Fruit fly (Drosophila melanogaster): Measurements from ENCODE around the gene Cpr64Ac.
A peak's percentile ranks its signal among the peaks of the same experiment; 100 is the strongest.

Gene Cpr64Ac

DNA sequence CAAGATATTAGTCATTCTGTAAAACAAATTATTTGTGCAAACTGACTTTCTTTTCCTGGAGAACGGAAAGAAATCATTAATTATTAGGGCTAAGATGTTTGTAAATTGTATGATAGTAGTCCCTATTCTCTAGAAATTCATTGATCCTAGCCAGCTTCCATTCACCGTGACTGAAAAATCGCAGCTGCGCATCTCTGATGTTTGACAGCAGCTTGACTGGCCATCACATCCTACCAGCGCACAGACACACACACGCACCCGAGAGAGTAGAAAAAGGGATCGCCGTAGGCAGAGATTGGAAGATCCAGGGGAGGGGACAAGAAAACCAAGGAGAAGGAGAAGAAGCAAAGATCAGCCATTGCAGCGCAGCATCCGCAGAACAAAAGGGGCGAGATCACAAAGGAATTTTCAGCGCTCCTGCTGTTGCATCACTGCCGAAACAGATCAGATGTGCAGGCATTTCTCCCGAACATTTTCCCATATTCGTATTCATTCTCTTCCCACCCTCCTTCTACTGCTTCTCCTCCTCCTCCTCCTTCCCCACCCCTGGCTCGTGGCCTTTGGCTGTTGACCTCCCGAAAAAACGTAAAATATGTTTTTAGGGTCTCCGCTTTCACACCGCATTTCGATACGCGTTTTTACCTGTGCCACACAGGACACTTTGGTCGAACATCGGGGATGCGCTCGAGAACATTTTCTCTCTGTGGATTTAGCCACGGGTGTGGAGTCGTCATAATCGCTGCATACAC lies 40.3 kb upstream of the Cpr64Ac start (continued):
- TF ChIP-seq Abd-B (GFP tag; optimal IDR thresholded peaks at IDR 0.05) (no peak), Jra (GFP tag; optimal IDR thresholded peaks at IDR 0.05) (no peak), h (GFP tag; optimal IDR thresholded peaks at IDR 0.05) (peak; percentile 23), Vsx2 (GFP tag; optimal IDR thresholded peaks at IDR 0.05; ENCODE audit: partially characterized antibody) (no peak)

- TF ChIP-seq CG9705 (GFP tag; optimal IDR thresholded peaks at IDR 0.05) (peak; percentile 3), Rel (GFP tag; optimal IDR thresholded peaks at IDR 0.05) (no peak), Rel (tag; optimal IDR thresholded peaks at IDR 0.05) (peak; percentile 15), pan (optimal IDR thresholded peaks at IDR 0.05) (no peak), sage (GFP tag; optimal IDR thresholded peaks at IDR 0.05) (no peak), Vsx2 (GFP tag; optimal IDR thresholded peaks at IDR 0.05; ENCODE audit: partially characterized antibody) (no peak), usp (GFP tag; optimal IDR thresholded peaks at IDR 0.05) (no peak), fru (GFP tag; optimal IDR thresholded peaks at IDR 0.05) (peak; percentile 79), Jra (GFP tag; optimal IDR thresholded peaks at IDR 0.05) (no peak), lola (GFP tag; optimal IDR thresholded peaks at IDR 0.05) (no peak), woc (GFP tag; optimal IDR thresholded peaks at IDR 0.05) (peak; percentile 52), Dif (GFP tag; optimal IDR thresholded peaks at IDR 0.05; ENCODE audit: partially characterized antibody) (peak; percentile 32), Hr78 (GFP tag; optimal IDR thresholded peaks at IDR 0.05) (no peak), Hnf4 (GFP tag; optimal IDR thresholded peaks at IDR 0.05) (no peak), Myc (optimal IDR thresholded peaks at IDR 0.05) (peak; percentile 50), psq (GFP tag; optimal IDR thresholded peaks at IDR 0.05) (peak; percentile 89), brk (GFP tag; optimal IDR thresholded peaks at IDR 0.05) (no peak), N (GFP tag; optimal IDR thresholded peaks at IDR 0.05) (no peak)
These were observed 39.6 kb upstream of the Cpr64Ac start for dm6 chr3L:4252121-4252861.

DNA sequence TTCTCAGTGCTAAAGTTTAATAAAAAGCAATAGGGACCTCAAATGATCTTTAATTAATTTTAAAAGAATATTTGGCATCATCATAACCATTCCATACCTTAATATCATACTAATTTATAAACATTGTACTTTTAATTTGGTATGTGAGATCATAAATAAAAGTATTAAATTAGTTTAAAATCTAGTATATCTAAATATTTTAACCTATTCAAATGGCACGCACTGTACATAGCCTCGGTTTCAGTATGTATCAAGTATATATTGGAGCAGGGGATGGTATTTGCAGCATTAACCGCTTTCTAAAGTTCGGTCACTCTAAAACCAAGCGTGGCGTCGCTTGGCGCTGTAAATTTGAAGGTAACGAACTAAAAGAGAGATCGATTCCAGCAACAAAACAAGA lies 29.7 kb upstream of the Cpr64Ac start, which contains the start of gene pav:
Gene pav (plus strand): TSS at position 307 of the 400 bp plus-strand sequence.
- no peak for TF ChIP-seq brk (GFP tag; optimal IDR thresholded peaks at IDR 0.05)
- TF ChIP-seq Dif (GFP tag; optimal IDR thresholded peaks at IDR 0.05; ENCODE audit: partially characterized antibody), result no peak
- TF ChIP-seq OdsH (GFP tag; optimal IDR thresholded peaks at IDR 0.05), result peak; percentile 1

DNA sequence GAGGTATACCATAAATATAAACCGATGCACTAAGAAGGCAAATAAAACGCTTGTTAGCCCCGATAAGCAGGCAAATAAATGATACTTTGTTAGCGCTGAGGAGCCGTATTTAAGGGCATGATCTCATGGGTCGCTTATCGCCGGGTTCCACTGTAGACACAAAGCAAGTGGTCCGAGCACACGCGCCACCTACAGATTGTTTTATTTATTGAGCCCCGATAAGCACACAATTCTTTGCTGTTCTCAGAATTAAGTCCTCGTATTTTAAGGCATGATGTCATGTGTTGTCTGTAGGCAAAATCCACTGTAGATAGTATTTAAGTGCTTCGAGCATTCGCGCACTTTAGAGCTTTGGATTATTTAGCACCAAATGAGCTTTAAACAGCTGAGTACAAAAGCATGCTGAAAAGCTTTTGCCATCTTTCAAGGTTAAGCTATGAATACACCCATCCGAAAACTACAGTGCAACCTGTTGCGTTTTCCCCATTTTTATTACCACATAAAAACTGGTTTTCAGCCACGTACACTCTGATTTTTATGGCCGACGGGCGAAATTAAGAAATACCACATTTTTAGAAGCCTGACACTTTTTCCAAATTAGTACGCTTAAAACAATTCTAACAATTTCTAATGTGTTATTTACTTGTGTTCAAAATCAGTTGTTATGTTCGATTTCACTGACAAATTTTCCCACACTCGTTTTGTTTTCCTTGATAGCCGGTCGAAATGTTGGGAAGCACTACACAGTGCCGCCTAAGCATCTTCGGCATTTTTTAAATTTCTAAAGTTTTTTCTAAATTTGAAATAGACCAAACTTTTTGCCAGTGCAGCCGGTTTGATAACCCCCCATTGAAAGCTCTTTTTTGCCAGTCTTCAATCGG lies 27.0 kb upstream of the Cpr64Ac start, which contains the start of gene Sqor:
Gene Sqor (plus strand): TSS at position 732 of the 881 bp plus-strand sequence.
- TF ChIP-seq usp (GFP tag; optimal IDR thresholded peaks at IDR 0.05), result peak; percentile 44
- TF ChIP-seq sage (GFP tag; optimal IDR thresholded peaks at IDR 0.05), result peak; percentile 50
- peak; percentile 94 for TF ChIP-seq br (GFP tag; optimal IDR thresholded peaks at IDR 0.05)
- TF ChIP-seq tai (GFP tag; optimal IDR thresholded peaks at IDR 0.05), result no peak
- TF ChIP-seq Dfd (GFP tag; optimal IDR thresholded peaks at IDR 0.05), result no peak
- TF ChIP-seq Rel (GFP tag; optimal IDR thresholded peaks at IDR 0.05), result peak; percentile 67
- TF ChIP-seq Rel (tag; optimal IDR thresholded peaks at IDR 0.05), result peak; percentile 77
- peak; percentile 93 for TF ChIP-seq OdsH (GFP tag; optimal IDR thresholded peaks at IDR 0.05)
- peak; percentile 82 for TF ChIP-seq Hnf4 (GFP tag; optimal IDR thresholded peaks at IDR 0.05)
- peak; percentile 86 for TF ChIP-seq sv (GFP tag; optimal IDR thresholded peaks at IDR 0.05)
- peak; percentile 64 to 92 for TF ChIP-seq foxo (GFP tag; optimal IDR thresholded peaks at IDR 0.05)
- TF ChIP-seq Jra (GFP tag; optimal IDR thresholded peaks at IDR 0.05), result peak; percentile 80
- peak; percentile 62 for TF ChIP-seq N (GFP tag; optimal IDR thresholded peaks at IDR 0.05)
- no peak for TF ChIP-seq pan (optimal IDR thresholded peaks at IDR 0.05)
- peak; percentile 64 for TF ChIP-seq Myc (optimal IDR thresholded peaks at IDR 0.05)
- TF ChIP-seq CrebA (GFP tag; optimal IDR thresholded peaks at IDR 0.05; ENCODE audit: borderline replicate concordance), result no peak
- TF ChIP-seq Mio (GFP tag; optimal IDR thresholded peaks at IDR 0.05), result peak; percentile 55
- peak; percentile 95 for TF ChIP-seq rgr (GFP tag; optimal IDR thresholded peaks at IDR 0.05)
- TF ChIP-seq fru (GFP tag; optimal IDR thresholded peaks at IDR 0.05), result peak; percentile 95
- no peak for TF ChIP-seq Abd-B (GFP tag; optimal IDR thresholded peaks at IDR 0.05)
- TF ChIP-seq dsf (GFP tag; optimal IDR thresholded peaks at IDR 0.05; ENCODE audit: borderline replicate concordance), result peak; percentile 68
- peak; percentile 98 for TF ChIP-seq Sp1 (GFP tag; optimal IDR thresholded peaks at IDR 0.05)
- peak; percentile 30 for TF ChIP-seq Hr78 (GFP tag; optimal IDR thresholded peaks at IDR 0.05)
- TF ChIP-seq woc (GFP tag; optimal IDR thresholded peaks at IDR 0.05), result peak; percentile 96
- TF ChIP-seq HLH106 (tag; optimal IDR thresholded peaks at IDR 0.05), result peak; percentile 95
- no peak for TF ChIP-seq lola (GFP tag; optimal IDR thresholded peaks at IDR 0.05)
- no peak for TF ChIP-seq Dif (GFP tag; optimal IDR thresholded peaks at IDR 0.05; ENCODE audit: partially characterized antibody)
- TF ChIP-seq ey (GFP tag; optimal IDR thresholded peaks at IDR 0.05), result peak; percentile 93
- TF ChIP-seq psq (GFP tag; optimal IDR thresholded peaks at IDR 0.05), result peak; percentile 86
- peak; percentile 88 for TF ChIP-seq CG32264 (GFP tag; optimal IDR thresholded peaks at IDR 0.05)
- peak; percentile 37 for TF ChIP-seq brk (GFP tag; optimal IDR thresholded peaks at IDR 0.05)
- TF ChIP-seq dmrt93B (GFP tag; optimal IDR thresholded peaks at IDR 0.05), result peak; percentile 92
- TF ChIP-seq Hr83 (GFP tag; optimal IDR thresholded peaks at IDR 0.05; ENCODE audit: poor library complexity, severe bottlenecking), result peak; percentile 17
- peak; percentile 93 for TF ChIP-seq h (GFP tag; optimal IDR thresholded peaks at IDR 0.05)
- TF ChIP-seq CG9705 (GFP tag; optimal IDR thresholded peaks at IDR 0.05), result peak; percentile 92
- peak; percentile 36 for TF ChIP-seq GATAd (GFP tag; optimal IDR thresholded peaks at IDR 0.05)
